Fruit fly (Drosophila melanogaster) whole organism, prepupa: Measurements from ENCODE around the gene Gr39a.

Experiments
- Blimp-1 ChIP-seq: fragments of 200-800 bp; sonication (Bioruptor generic); optimal IDR thresholded peaks from 3 replicates; lab custom pipeline; 2017; ENCODE audit warnings: missing biosample characterization, missing genetic modification characterization, mild to moderate bottlenecking, moderate library complexity, missing genetic modification reagents
- CG10631 ChIP-seq: fragments of 200-800 bp; sonication (Bioruptor generic); optimal IDR thresholded peaks from 2 replicates; lab custom pipeline; 2016; ENCODE audit warnings: missing biosample characterization, missing genetic modification characterization
- CG11294 ChIP-seq: fragments of 200-800 bp; sonication (Bioruptor generic); IDR thresholded peaks from 2 replicates; pipeline ENCODE4 v1.3.6; 2022; ENCODE audit warnings: missing biosample characterization, missing genetic modification characterization
- CG11762 ChIP-seq: fragments of 200-800 bp; sonication (Bioruptor generic); optimal IDR thresholded peaks from 3 replicates; lab custom pipeline; 2016; ENCODE audit warnings: missing biosample characterization, missing genetic modification characterization; ENCODE audit not compliant: insufficient read depth
- CG11902 ChIP-seq: fragments of 200-800 bp; sonication (Bioruptor generic); optimal IDR thresholded peaks from 3 replicates; lab custom pipeline; 2016; ENCODE audit warnings: missing biosample characterization, missing genetic modification characterization
- CG15336 ChIP-seq: fragments of 200-800 bp; sonication (Bioruptor generic); IDR thresholded peaks from 2 replicates; pipeline ENCODE4 v1.3.6; 2022; ENCODE audit warnings: missing biosample characterization, missing genetic modification characterization
- CG1621 ChIP-seq: fragments of 200-800 bp; sonication (Bioruptor generic); optimal IDR thresholded peaks from 3 replicates; lab custom pipeline; 2018; ENCODE audit warnings: missing biosample characterization, mild to moderate bottlenecking, missing genetic modification characterization
- CG16779 ChIP-seq: fragments of 200-800 bp; sonication (Bioruptor generic); optimal IDR thresholded peaks from 3 replicates; lab custom pipeline; 2017; ENCODE audit warnings: missing biosample characterization, mild to moderate bottlenecking, missing genetic modification characterization
- CG3032 ChIP-seq: fragments of 200-800 bp; optimal IDR thresholded peaks from 2 replicates; lab custom pipeline; 2019; ENCODE audit warnings: missing biosample characterization, mild to moderate bottlenecking, missing genetic modification characterization, moderate library complexity
- CG31627 ChIP-seq: fragments of 200-800 bp; sonication (Bioruptor generic); optimal IDR thresholded peaks from 3 replicates; lab custom pipeline; 2016; ENCODE audit warnings: missing biosample characterization, missing genetic modification characterization
- CG32006 ChIP-seq: fragments of 200-800 bp; sonication (Bioruptor generic); optimal IDR thresholded peaks from 3 replicates; lab custom pipeline; 2017; ENCODE audit warnings: missing biosample characterization, mild to moderate bottlenecking, missing genetic modification characterization
- CG34406 ChIP-seq: fragments of 200-800 bp; sonication (Bioruptor generic); optimal IDR thresholded peaks from 3 replicates; lab custom pipeline; 2016; ENCODE audit warnings: missing biosample characterization, missing genetic modification characterization
- CG3919 ChIP-seq: fragments of 200-800 bp; sonication (Bioruptor generic); optimal IDR thresholded peaks from 3 replicates; lab custom pipeline; 2016; ENCODE audit warnings: missing biosample characterization, missing genetic modification characterization
- CG4318 ChIP-seq: fragments of 200-800 bp; sonication (Bioruptor generic); optimal IDR thresholded peaks from 3 replicates; lab custom pipeline; 2017; ENCODE audit warnings: missing biosample characterization, mild to moderate bottlenecking, missing genetic modification characterization
- CG6163 ChIP-seq: fragments of 200-800 bp; sonication (Bioruptor generic); IDR thresholded peaks from 3 replicates; pipeline ENCODE4 v1.3.6; 2022; ENCODE audit warnings: missing biosample characterization, missing genetic modification characterization
- CG6276 ChIP-seq: fragments of 200-800 bp; sonication (Bioruptor generic); optimal IDR thresholded peaks from 2 replicates; lab custom pipeline; 2017; ENCODE audit warnings: missing biosample characterization, mild to moderate bottlenecking, missing genetic modification characterization
- CG6808 ChIP-seq: fragments of 200-800 bp; sonication (Bioruptor generic); optimal IDR thresholded peaks from 3 replicates; lab custom pipeline; 2017; ENCODE audit warnings: missing biosample characterization, missing genetic modification characterization, mild to moderate bottlenecking, moderate library complexity, missing genetic modification reagents
- CG6854 ChIP-seq: fragments of 200-800 bp; sonication (Bioruptor generic); optimal IDR thresholded peaks from 2 replicates; lab custom pipeline; 2017; ENCODE audit warnings: missing biosample characterization, mild to moderate bottlenecking, missing genetic modification characterization
- CG8319 ChIP-seq: fragments of 200-800 bp; sonication (Bioruptor generic); optimal IDR thresholded peaks from 3 replicates; lab custom pipeline; 2016; ENCODE audit warnings: missing biosample characterization, missing genetic modification characterization
- Eip75B ChIP-seq: fragments of 200-800 bp; sonication (Bioruptor generic); optimal IDR thresholded peaks from 3 replicates; lab custom pipeline; 2016; ENCODE audit warnings: missing biosample characterization, missing genetic modification characterization
- Eip78C ChIP-seq: fragments of 200-800 bp; sonication (Bioruptor generic); peaks from one replicate; lab custom pipeline; 2016; ENCODE audit warnings: missing biosample characterization, missing genetic modification characterization
- Eip93F ChIP-seq: fragments of 200-800 bp; sonication (Bioruptor generic); optimal IDR thresholded peaks from 2 replicates; lab custom pipeline; 2016; ENCODE audit warnings: missing biosample characterization, mild to moderate bottlenecking, missing genetic modification characterization
- Ets21C ChIP-seq: fragments of 200-800 bp; sonication (Bioruptor generic); optimal IDR thresholded peaks from 3 replicates; lab custom pipeline; 2016; ENCODE audit warnings: missing biosample characterization, missing genetic modification characterization
- Ets96B ChIP-seq: fragments of 200-800 bp; optimal IDR thresholded peaks from 2 replicates; lab custom pipeline; 2019; ENCODE audit warnings: missing biosample characterization, mild to moderate bottlenecking, missing genetic modification characterization, moderate library complexity
- Gug ChIP-seq: fragments of 200-800 bp; sonication (Bioruptor generic); IDR thresholded peaks from 2 replicates; pipeline ENCODE4 v1.3.6; 2022; ENCODE audit warnings: missing biosample characterization, missing genetic modification characterization
- Hr38 ChIP-seq: sonication (Bioruptor generic); optimal IDR thresholded peaks from 2 replicates; lab custom pipeline; 2016; ENCODE audit warnings: missing biosample characterization, missing genetic modification characterization
- Hr39 ChIP-seq: fragments of 200-800 bp; sonication (Bioruptor generic); optimal IDR thresholded peaks from 2 replicates; lab custom pipeline; 2016; ENCODE audit warnings: missing biosample characterization, missing genetic modification characterization
- Hr4 ChIP-seq: fragments of 200-800 bp; sonication (Bioruptor generic); optimal IDR thresholded peaks from 3 replicates; lab custom pipeline; 2016; ENCODE audit warnings: missing biosample characterization, missing genetic modification characterization
- Lpt ChIP-seq: fragments of 200-800 bp; sonication (Bioruptor generic); optimal IDR thresholded peaks from 3 replicates; lab custom pipeline; 2016; ENCODE audit warnings: missing biosample characterization, missing genetic modification characterization
- Met ChIP-seq: fragments of 200-800 bp; sonication (Bioruptor generic); optimal IDR thresholded peaks from 3 replicates; lab custom pipeline; 2016; ENCODE audit warnings: missing biosample characterization, missing genetic modification characterization
- OdsH ChIP-seq: fragments of 200-800 bp; sonication (Bioruptor generic); optimal IDR thresholded peaks from 3 replicates; lab custom pipeline; 2016; ENCODE audit warnings: missing biosample characterization, missing genetic modification characterization
- Sox102F ChIP-seq: fragments of 200-800 bp; sonication (Bioruptor generic); optimal IDR thresholded peaks from 2 replicates; lab custom pipeline; 2016; ENCODE audit warnings: missing biosample characterization, mild to moderate bottlenecking, missing genetic modification characterization
- Sox15 ChIP-seq: fragments of 200-800 bp; sonication (Bioruptor generic); optimal IDR thresholded peaks from 3 replicates; lab custom pipeline; 2016; ENCODE audit warnings: missing biosample characterization, missing genetic modification characterization
- achi ChIP-seq: fragments of 200-800 bp; sonication (Bioruptor generic); optimal IDR thresholded peaks from 3 replicates; lab custom pipeline; 2016; ENCODE audit warnings: missing biosample characterization, missing genetic modification characterization
- acj6 ChIP-seq: fragments of 200-800 bp; sonication (Bioruptor generic); optimal IDR thresholded peaks from 3 replicates; lab custom pipeline; 2016; ENCODE audit warnings: missing biosample characterization, missing genetic modification characterization
- cyc ChIP-seq: fragments of 200-800 bp; sonication (Bioruptor generic); optimal IDR thresholded peaks from 3 replicates; lab custom pipeline; 2016; ENCODE audit warnings: missing biosample characterization, missing genetic modification characterization
- dac ChIP-seq: fragments of 200-800 bp; sonication (Bioruptor generic); optimal IDR thresholded peaks from 2 replicates; lab custom pipeline; 2017; ENCODE audit warnings: missing biosample characterization, mild to moderate bottlenecking, missing genetic modification characterization
- dsx ChIP-seq: fragments of 200-800 bp; optimal IDR thresholded peaks from 3 replicates; lab custom pipeline; 2019; ENCODE audit warnings: missing biosample characterization, mild to moderate bottlenecking, missing genetic modification characterization, moderate library complexity; ENCODE audit not compliant: poor library complexity, severe bottlenecking
- eg ChIP-seq: fragments of 200-800 bp; sonication (Bioruptor generic); IDR thresholded peaks from 3 replicates; pipeline ENCODE4 v1.3.6; 2022; ENCODE audit warnings: missing biosample characterization, missing genetic modification characterization
- esn ChIP-seq: fragments of 200-800 bp; sonication (Bioruptor generic); optimal IDR thresholded peaks from 2 replicates; lab custom pipeline; 2016; ENCODE audit warnings: missing biosample characterization, mild to moderate bottlenecking, missing genetic modification characterization, moderate library complexity
- fkh ChIP-seq: fragments of 200-800 bp; sonication (Bioruptor generic); optimal IDR thresholded peaks from 3 replicates; lab custom pipeline; 2017; ENCODE audit warnings: missing biosample characterization, mild to moderate bottlenecking, missing genetic modification characterization, moderate library complexity
- pdm3 ChIP-seq: fragments of 200-800 bp; sonication (Bioruptor generic); optimal IDR thresholded peaks from 3 replicates; lab custom pipeline; 2016; ENCODE audit warnings: missing biosample characterization, missing genetic modification characterization
- spab ChIP-seq: fragments of 200-800 bp; sonication (Bioruptor generic); optimal IDR thresholded peaks from 2 replicates; lab custom pipeline; 2017; ENCODE audit warnings: missing biosample characterization, mild to moderate bottlenecking, missing genetic modification characterization, missing genetic modification reagents
- ss ChIP-seq, 2 experiments: fragments of 200-800 bp; sonication (Bioruptor generic); optimal IDR thresholded peaks; 2 replicates in 1 of 2; 3 replicates in 1 of 2; lab custom pipeline; 2017 to 2018; ENCODE audit warnings: mild to moderate bottlenecking in 2 of 2, missing biosample characterization in 2 of 2, missing genetic modification characterization in 2 of 2, moderate library complexity in 1 of 2
- svp ChIP-seq: fragments of 200-800 bp; sonication (Bioruptor generic); peaks from one replicate; lab custom pipeline; 2016; ENCODE audit warnings: missing biosample characterization, missing genetic modification characterization
- topi ChIP-seq: fragments of 200-800 bp; sonication (Bioruptor generic); optimal IDR thresholded peaks from 3 replicates; lab custom pipeline; 2016; ENCODE audit warnings: missing biosample characterization, missing genetic modification characterization
- vri ChIP-seq: fragments of 200-800 bp; sonication (Bioruptor generic); optimal IDR thresholded peaks from 3 replicates; lab custom pipeline; 2016; ENCODE audit warnings: missing biosample characterization, mild to moderate bottlenecking, missing genetic modification characterization

Gene Gr39a

DNA sequence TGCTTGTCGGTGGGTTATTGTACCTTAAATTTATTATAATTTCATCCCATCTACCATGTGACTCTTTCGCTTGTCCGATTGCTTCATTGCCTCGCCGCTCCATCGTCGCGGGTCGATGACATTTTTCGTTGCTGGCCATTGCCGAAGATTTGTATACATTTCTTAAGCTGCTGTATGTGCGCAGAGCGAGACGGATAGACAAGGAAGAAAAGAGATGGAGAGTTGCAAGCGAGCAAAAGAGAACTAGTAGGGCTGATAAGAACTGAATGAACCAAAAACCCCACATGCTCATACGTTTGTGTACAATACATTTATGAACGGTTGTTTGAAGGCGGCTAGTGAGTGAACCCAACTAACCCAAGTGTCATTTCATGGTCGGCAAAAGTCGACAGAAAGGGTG is 38.8 kb upstream of the Gr39a start:
- TF ChIP-seq OdsH (GFP tag; lab: Kevin White, UChicago) (no peak), svp (peak; percentile 67), vri (GFP tag; lab: Kevin White, UChicago) (peak; percentile 37), CG34406 (GFP tag; lab: Kevin White, UChicago) (no peak), fkh (GFP tag; lab: Kevin White, UChicago) (peak; percentile 60)

- TF ChIP-seq Eip75B (GFP tag; lab: Kevin White, UChicago) = no peak
- no peak for TF ChIP-seq Gug (GFP tag; lab: Robert Waterston, UW)
- TF ChIP-seq OdsH (GFP tag; lab: Kevin White, UChicago) = no peak
- no peak for TF ChIP-seq CG6854 (GFP tag; lab: Kevin White, UChicago)
- TF ChIP-seq CG6808 (GFP tag; lab: Kevin White, UChicago) = no peak
- TF ChIP-seq CG32006 = no peak
- TF ChIP-seq CG6163 (GFP tag; lab: Robert Waterston, UW) = no peak
- no peak for TF ChIP-seq CG10631 (GFP tag; lab: Kevin White, UChicago)
- no peak for TF ChIP-seq CG3032
- TF ChIP-seq topi (GFP tag; lab: Kevin White, UChicago) = no peak
- no peak for TF ChIP-seq Blimp-1
- TF ChIP-seq CG3919 (GFP tag; lab: Kevin White, UChicago) = no peak
- no peak for TF ChIP-seq Hr4 (GFP tag; lab: Kevin White, UChicago)
- no peak for TF ChIP-seq achi
- no peak for TF ChIP-seq svp
- no peak for TF ChIP-seq Sox102F (GFP tag; lab: Kevin White, UChicago)
Observed at dm6 chr2L:21259008-21259407, 31.5 kb upstream of the Gr39a start.

DNA sequence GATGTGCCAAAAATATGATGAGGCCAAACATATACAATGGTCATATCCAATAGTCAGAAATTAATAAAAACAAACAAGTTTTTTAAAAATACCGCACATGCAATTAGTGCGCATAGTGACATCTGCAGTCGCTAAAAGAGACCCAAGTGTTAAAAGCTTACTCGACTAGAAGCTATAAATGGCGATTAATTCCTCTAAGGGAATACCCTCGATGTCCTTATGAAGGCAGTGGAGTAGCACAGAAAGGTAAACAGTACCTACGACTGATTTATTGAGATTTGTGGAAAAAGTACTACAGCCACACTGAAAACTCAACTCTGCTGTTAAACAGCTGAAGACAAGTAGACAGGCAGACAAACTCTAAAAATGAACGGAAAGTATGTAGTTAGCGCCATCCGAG is 29.7 kb upstream of the Gr39a start:
- TF ChIP-seq Eip75B (GFP tag; lab: Kevin White, UChicago) = peak; percentile 24
- peak; percentile 9 for TF ChIP-seq CG8319
- no peak for TF ChIP-seq ss (GFP tag; optimal IDR thresholded peaks at IDR 0.05; lab: Kevin White, UChicago)
- peak; percentile 45 for TF ChIP-seq pdm3
- no peak for TF ChIP-seq Sox15
- TF ChIP-seq esn (GFP tag; lab: Kevin White, UChicago) = peak; percentile 54
- TF ChIP-seq Hr38 (GFP tag; lab: Kevin White, UChicago) = no peak
- no peak for TF ChIP-seq CG11294 (GFP tag; lab: Robert Waterston, UW)
- TF ChIP-seq CG3032 = peak; percentile 8
- TF ChIP-seq Lpt (GFP tag; lab: Kevin White, UChicago) = no peak
- TF ChIP-seq CG11902 = no peak
- TF ChIP-seq vri (GFP tag; lab: Kevin White, UChicago) = peak; percentile 11
- TF ChIP-seq Met (GFP tag; lab: Kevin White, UChicago) = peak; percentile 46
- TF ChIP-seq CG15336 = 0 out of 2 replicates have a peak, but pooled peaks have one; percentile 14
- TF ChIP-seq dac = no peak
- TF ChIP-seq CG31627 = peak; percentile 38
- TF ChIP-seq CG4318 (GFP tag; lab: Kevin White, UChicago) = no peak
- no peak for TF ChIP-seq CG3919 (GFP tag; lab: Kevin White, UChicago)
- no peak for TF ChIP-seq eg (GFP tag; lab: Robert Waterston, UW)
- peak; percentile 8 for TF ChIP-seq Ets21C
- no peak for TF ChIP-seq CG16779
- TF ChIP-seq CG11762 = no peak
- TF ChIP-seq dsx (GFP tag; lab: Kevin White, UChicago) = no peak
- peak; percentile 74 for TF ChIP-seq Eip78C (GFP tag; lab: Kevin White, UChicago)
- no peak for TF ChIP-seq Hr39 (GFP tag; lab: Kevin White, UChicago)
- TF ChIP-seq CG6163 (GFP tag; lab: Robert Waterston, UW) = no peak
- TF ChIP-seq fkh (GFP tag; lab: Kevin White, UChicago) = peak; percentile 80
- TF ChIP-seq CG1621 (tag; lab: Kevin White, UChicago) = no peak
- TF ChIP-seq Eip93F (GFP tag; lab: Kevin White, UChicago) = no peak
- TF ChIP-seq Sox102F (GFP tag; lab: Kevin White, UChicago) = peak; percentile 38
- TF ChIP-seq acj6 (GFP tag; lab: Kevin White, UChicago) = peak; percentile 42
- TF ChIP-seq Hr4 (GFP tag; lab: Kevin White, UChicago) = peak; percentile 32
- TF ChIP-seq cyc (GFP tag; lab: Kevin White, UChicago) = peak; percentile 21
- peak; percentile 32 for TF ChIP-seq Ets96B (tag; lab: Kevin White, UChicago)
- TF ChIP-seq Gug (GFP tag; lab: Robert Waterston, UW) = no peak
- TF ChIP-seq svp = no peak
- peak; percentile 33 for TF ChIP-seq OdsH (GFP tag; lab: Kevin White, UChicago)
- TF ChIP-seq CG6276 (GFP tag; lab: Kevin White, UChicago) = no peak
- no peak for TF ChIP-seq spab (GFP tag; lab: Kevin White, UChicago)
